Fruit fly (Drosophila melanogaster): ENCODE data around the gene Trpgamma.

- TF ChIP-seq psq (optimal IDR thresholded peaks at IDR 0.05), result no peak
- TF ChIP-seq Sin3A (optimal IDR thresholded peaks at IDR 0.05), result no peak
- TF ChIP-seq h (optimal IDR thresholded peaks at IDR 0.05), result no peak
Observed at dm6 chr2L:16629176-16629575, 47.3 kb downstream of the Trpgamma start.

Measured in Kc167 (cell line).